Fruit fly (Drosophila melanogaster) whole organism, larva: ENCODE results near the gene CG10481.

Source experiments
- noc ChIP-seq: fragments of 200-800 bp; sonication (Bioruptor generic); optimal IDR thresholded peaks from 3 replicates; lab custom pipeline; 2019; ENCODE audit warnings: missing biosample characterization, mild to moderate bottlenecking, missing genetic modification characterization, moderate library complexity

The CG10481 gene

dm6 chr2L:19850928-19851327 is 41.4 kb downstream of the CG10481 start:
- no peak for TF ChIP-seq noc (tag; lab: Kevin White, UChicago)

- TF ChIP-seq noc (tag; lab: Kevin White, UChicago) = no peak
Measured at dm6 chr2L:19849741-19850140, 42.6 kb downstream of the CG10481 start.

dm6 chr2L:19847542-19847941 is 44.8 kb downstream of the CG10481 start:
- TF ChIP-seq noc (tag; lab: Kevin White, UChicago) = no peak

DNA sequence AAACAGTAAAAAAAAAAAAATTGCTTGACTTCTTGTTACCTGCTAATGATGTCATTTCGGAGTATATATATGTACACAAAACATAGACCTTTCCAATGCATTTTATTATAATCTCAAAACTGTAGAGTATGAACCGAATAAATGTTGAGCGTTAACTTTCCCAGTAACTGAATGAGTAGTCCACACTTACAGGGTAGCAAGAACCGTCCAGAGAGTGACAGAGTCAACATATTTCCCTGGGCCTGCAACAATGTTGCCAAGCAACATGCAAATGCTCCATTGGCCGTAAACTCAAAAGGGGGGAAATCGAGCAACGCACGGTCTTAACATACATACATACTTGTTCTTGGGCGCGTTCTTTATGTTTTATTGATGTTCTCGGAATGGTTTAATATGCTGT is 46.1 kb downstream of the CG10481 start:
- no peak for TF ChIP-seq noc (tag; lab: Kevin White, UChicago)
